Worm (Caenorhabditis elegans) whole organism, L3 larva: ENCODE results near the gene F45E1.2.

Experiments used
- ZK546.5 ChIP-seq: sonication (generic microtip); optimal IDR thresholded peaks from 2 replicates; lab custom pipeline; 2017; ENCODE audit warnings: missing biosample characterization, missing genetic modification characterization
- ama-1 ChIP-seq: fragments of 150-350 bp; optimal IDR thresholded peaks from 2 replicates; lab custom pipeline; 2018
- ceh-16 ChIP-seq: sonication (generic microtip); optimal IDR thresholded peaks from 2 replicates; lab custom pipeline; 2017; ENCODE audit warnings: missing biosample characterization, missing genetic modification characterization
- ceh-28 ChIP-seq: fragments of 150-350 bp; optimal IDR thresholded peaks from 2 replicates; lab custom pipeline; 2014; ENCODE audit warnings: missing biosample characterization, missing genetic modification reagents, missing genetic modification characterization
- ceh-9 ChIP-seq: sonication (generic microtip); optimal IDR thresholded peaks from 2 replicates; lab custom pipeline; 2018; ENCODE audit warnings: missing biosample characterization, missing genetic modification characterization
- egl-27 ChIP-seq: sonication (generic microtip); optimal IDR thresholded peaks from 4 replicates; lab custom pipeline; 2017; ENCODE audit warnings: missing biosample characterization, missing genetic modification reagents, missing genetic modification characterization
- egl-5 ChIP-seq: fragments of 150-350 bp; optimal IDR thresholded peaks from 2 replicates; lab custom pipeline; 2017; ENCODE audit warnings: missing biosample characterization, missing genetic modification reagents, missing genetic modification characterization, inconsistent platforms
- elt-1 ChIP-seq: fragments of 150-350 bp; optimal IDR thresholded peaks from 2 replicates; lab custom pipeline; 2014; ENCODE audit warnings: missing biosample characterization, missing genetic modification characterization
- elt-2 ChIP-seq: sonication (generic microtip); optimal IDR thresholded peaks from 2 replicates; lab custom pipeline; 2016; ENCODE audit warnings: missing genetic modification reagents, mild to moderate bottlenecking, missing genetic modification characterization, missing compliant biosample characterization
- elt-3 ChIP-seq, 3 experiments: fragments of 150-350 bp in 1 of 3; sonication (generic microtip) in 2 of 3; optimal IDR thresholded peaks; 2 replicates in 2 of 3; 4 replicates in 1 of 3; lab custom pipeline; 2014 to 2017; ENCODE audit warnings: missing biosample characterization in 3 of 3, missing genetic modification characterization in 3 of 3
- eor-1 ChIP-seq, 2 experiments: fragments of 150-350 bp; optimal IDR thresholded peaks; 2 replicates each; lab custom pipeline; 2014 to 2018; ENCODE audit warnings: missing biosample characterization in 2 of 2, missing genetic modification characterization in 2 of 2
- fkh-2 ChIP-seq: fragments of 150-350 bp; optimal IDR thresholded peaks from 2 replicates; lab custom pipeline; 2014; ENCODE audit warnings: missing biosample characterization, missing genetic modification reagents, missing genetic modification characterization
- hmg-11 ChIP-seq: sonication (generic microtip); optimal IDR thresholded peaks from 2 replicates; lab custom pipeline; 2016; ENCODE audit warnings: missing genetic modification characterization, missing compliant biosample characterization
- jun-1 ChIP-seq: fragments of 150-350 bp; optimal IDR thresholded peaks from 2 replicates; lab custom pipeline; 2014; ENCODE audit warnings: missing biosample characterization, missing genetic modification reagents, missing genetic modification characterization
- lin-15B ChIP-seq: fragments of 150-350 bp; optimal IDR thresholded peaks from 2 replicates; lab custom pipeline; 2014; ENCODE audit warnings: missing biosample characterization, missing genetic modification characterization
- lin-39 ChIP-seq: fragments of 150-350 bp; optimal IDR thresholded peaks from 2 replicates; lab custom pipeline; 2018; ENCODE audit warnings: missing biosample characterization, missing genetic modification reagents, missing genetic modification characterization
- lsy-12 ChIP-seq: sonication (generic microtip); optimal IDR thresholded peaks from 2 replicates; lab custom pipeline; 2016; ENCODE audit warnings: mild to moderate bottlenecking, missing genetic modification characterization, missing compliant biosample characterization
- nfya-1 ChIP-seq: sonication (generic microtip); optimal IDR thresholded peaks from 2 replicates; lab custom pipeline; 2017; ENCODE audit warnings: missing genetic modification characterization, mild to moderate bottlenecking, missing compliant biosample characterization, antibody characterized with exemption, moderate library complexity; ENCODE audit not compliant: insufficient read depth
- nhr-11 ChIP-seq: fragments of 150-350 bp; optimal IDR thresholded peaks from 2 replicates; lab custom pipeline; 2014; ENCODE audit warnings: missing biosample characterization, missing genetic modification characterization
- nhr-12 ChIP-seq: fragments of 150-350 bp; optimal IDR thresholded peaks from 2 replicates; lab custom pipeline; 2014; ENCODE audit warnings: missing biosample characterization, missing genetic modification characterization
- nhr-23 ChIP-seq: fragments of 150-350 bp; optimal IDR thresholded peaks from 2 replicates; lab custom pipeline; 2014; ENCODE audit warnings: missing biosample characterization, missing genetic modification reagents, missing genetic modification characterization
- nhr-237 ChIP-seq: fragments of 150-350 bp; optimal IDR thresholded peaks from 2 replicates; lab custom pipeline; 2014; ENCODE audit warnings: missing biosample characterization, missing genetic modification characterization
- nhr-25 ChIP-seq: sonication (generic microtip); optimal IDR thresholded peaks from 2 replicates; lab custom pipeline; 2017; ENCODE audit warnings: missing biosample characterization, missing genetic modification characterization
- nhr-43 ChIP-seq: sonication (generic microtip); optimal IDR thresholded peaks from 2 replicates; lab custom pipeline; 2016; ENCODE audit warnings: mild to moderate bottlenecking, missing genetic modification characterization, missing compliant biosample characterization; ENCODE audit not compliant: poor library complexity, severe bottlenecking
- nhr-67 ChIP-seq: fragments of 150-350 bp; optimal IDR thresholded peaks from 2 replicates; lab custom pipeline; 2014; ENCODE audit warnings: missing biosample characterization, missing genetic modification characterization
- nhr-76 ChIP-seq: fragments of 150-350 bp; sonication (generic microtip); optimal IDR thresholded peaks from 5 replicates; lab custom pipeline; 2014; ENCODE audit warnings: missing biosample characterization, missing genetic modification characterization
- nhr-77 ChIP-seq: fragments of 150-350 bp; optimal IDR thresholded peaks from 2 replicates; lab custom pipeline; 2014; ENCODE audit warnings: missing biosample characterization, missing genetic modification characterization
- pha-4 ChIP-seq: fragments of 150-350 bp; optimal IDR thresholded peaks from 2 replicates; lab custom pipeline; 2014; ENCODE audit warnings: missing biosample characterization, missing genetic modification reagents, missing genetic modification characterization
- sea-2 ChIP-seq: fragments of 150-350 bp; sonication (generic microtip); optimal IDR thresholded peaks from 4 replicates; lab custom pipeline; 2014; ENCODE audit warnings: missing biosample characterization, missing genetic modification reagents, missing genetic modification characterization
- skn-1 ChIP-seq: fragments of 150-350 bp; optimal IDR thresholded peaks from 2 replicates; lab custom pipeline; 2014; ENCODE audit warnings: missing biosample characterization, missing genetic modification characterization
- snpc-4 ChIP-seq: fragments of 150-350 bp; optimal IDR thresholded peaks from 2 replicates; lab custom pipeline; 2014; ENCODE audit warnings: missing biosample characterization, missing genetic modification characterization
- tbx-2 ChIP-seq: sonication (generic microtip); optimal IDR thresholded peaks from 2 replicates; lab custom pipeline; 2016; ENCODE audit warnings: mild to moderate bottlenecking, missing genetic modification characterization, missing compliant biosample characterization
- unc-62 ChIP-seq: fragments of 150-350 bp; sonication (generic microtip); optimal IDR thresholded peaks from 4 replicates; lab custom pipeline; 2014; ENCODE audit warnings: missing biosample characterization, missing genetic modification reagents, missing genetic modification characterization
- zag-1 ChIP-seq: fragments of 150-350 bp; optimal IDR thresholded peaks from 2 replicates; lab custom pipeline; 2014; ENCODE audit warnings: missing biosample characterization, missing genetic modification characterization

F45E1.2 gene

DNA sequence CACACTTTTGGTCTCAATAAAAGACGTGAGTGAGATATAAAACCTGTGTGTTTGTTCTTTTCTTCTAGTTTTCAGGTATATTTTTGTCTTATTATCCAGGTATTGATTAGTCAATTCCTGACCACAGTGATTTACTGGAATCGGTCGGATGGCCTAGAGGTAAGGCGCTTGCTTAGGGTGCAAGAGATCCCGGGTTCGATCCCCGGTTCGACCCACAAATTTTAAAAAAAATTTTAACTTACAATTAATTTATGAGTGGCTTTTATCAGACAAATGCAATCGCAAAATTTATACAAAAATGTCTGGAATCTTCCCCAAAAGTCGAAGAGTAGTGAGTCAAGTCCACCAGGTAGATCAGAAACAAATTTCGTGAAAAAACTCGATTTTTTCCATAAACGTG is 33.8 kb downstream of the F45E1.2 start:
- TF ChIP-seq nhr-25 (tag; lab: Kevin White, UChicago), result no peak
- no peak for TF ChIP-seq nhr-237 (tag; lab: Kevin White, UChicago)
- no peak for TF ChIP-seq ceh-9 (tag; lab: Kevin White, UChicago)
- TF ChIP-seq sea-2 (GFP tag; lab: Kevin White, UChicago), result no peak
- TF ChIP-seq hmg-11 (tag; lab: Kevin White, UChicago), result no peak
- no peak for TF ChIP-seq elt-3 (tag; optimal IDR thresholded peaks at IDR 0.05; lab: Kevin White, UChicago)
- no peak for TF ChIP-seq snpc-4
- TF ChIP-seq tbx-2 (tag; lab: Kevin White, UChicago), result no peak
- no peak for TF ChIP-seq nhr-12 (tag; lab: Kevin White, UChicago)
- no peak for TF ChIP-seq nfya-1 (tag; lab: Kevin White, UChicago)
- no peak for TF ChIP-seq nhr-23 (tag; lab: Kevin White, UChicago)
- no peak for TF ChIP-seq skn-1 (tag; lab: Kevin White, UChicago)
- no peak for TF ChIP-seq elt-2 (tag; lab: Kevin White, UChicago)
- no peak for TF ChIP-seq nhr-77 (tag; lab: Kevin White, UChicago)
- no peak for TF ChIP-seq nhr-11 (tag; lab: Kevin White, UChicago)
- TF ChIP-seq eor-1 (tag; optimal IDR thresholded peaks at IDR 0.05; lab: Kevin White, UChicago), result no peak

DNA sequence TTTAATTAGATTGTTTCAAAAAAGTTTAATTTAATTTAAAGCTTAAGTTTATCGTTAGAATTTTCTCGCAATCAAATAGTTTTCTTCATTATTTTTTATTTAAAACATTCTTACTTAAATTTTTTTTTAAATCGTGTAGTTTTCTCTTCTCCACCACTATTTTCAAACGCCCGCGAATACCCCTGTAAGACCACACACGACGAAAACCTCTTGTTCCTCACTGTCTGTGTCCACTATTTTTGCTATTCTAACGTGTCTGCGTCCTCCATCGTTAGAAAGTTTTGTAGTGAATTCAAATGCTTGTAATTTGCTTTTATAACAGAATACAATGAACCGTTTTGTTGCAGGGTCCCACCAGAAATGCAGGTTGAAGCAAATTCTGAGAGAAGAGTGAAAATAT is 37.4 kb downstream of the F45E1.2 start, which contains the start of gene xol-1:
Gene xol-1, plus strand, starts transcription at position 347 of the 400 bp plus-strand sequence.
- no peak for TF ChIP-seq nhr-67
- TF ChIP-seq pha-4 (tag; lab: Kevin White, UChicago), result no peak
- TF ChIP-seq fkh-2, result no peak
- no peak for TF ChIP-seq nhr-237 (tag; lab: Kevin White, UChicago)
- no peak for TF ChIP-seq jun-1 (tag; lab: Kevin White, UChicago)
- TF ChIP-seq ama-1 (lab: Kevin White, UChicago), result no peak
- TF ChIP-seq egl-27 (tag; lab: Kevin White, UChicago), result no peak
- TF ChIP-seq nfya-1 (tag; lab: Kevin White, UChicago), result no peak
- no peak for TF ChIP-seq unc-62
- no peak for TF ChIP-seq ceh-16 (tag; lab: Kevin White, UChicago)
- no peak for TF ChIP-seq elt-2 (tag; lab: Kevin White, UChicago)
- TF ChIP-seq nhr-43 (tag; lab: Kevin White, UChicago), result no peak
- no peak for TF ChIP-seq ZK546.5

DNA sequence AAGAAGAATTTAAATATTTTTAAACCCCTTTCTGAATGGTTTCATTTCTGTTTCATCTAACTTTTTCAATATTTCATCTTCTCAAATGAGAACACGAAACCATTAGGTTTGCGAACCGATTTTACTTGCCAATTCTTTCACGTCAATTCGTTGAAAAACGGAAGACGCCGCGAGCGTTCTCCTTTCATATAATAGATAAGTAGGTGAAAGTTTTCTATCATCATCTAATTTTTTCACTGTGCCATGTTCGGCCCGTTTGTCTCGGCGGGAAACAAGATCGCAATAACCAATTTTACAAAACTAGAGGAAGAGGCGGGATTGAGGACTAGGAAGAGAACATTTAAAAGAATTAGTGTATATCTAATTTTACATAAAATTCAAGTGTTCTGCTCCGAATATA is 41.6 kb downstream of the F45E1.2 start, which contains the start of gene C18A11.4:
Gene C18A11.4, plus strand, starts transcription at position 367 of the 400 bp plus-strand sequence.
- TF ChIP-seq nfya-1 (tag; lab: Kevin White, UChicago), result no peak
- TF ChIP-seq nhr-23 (tag; lab: Kevin White, UChicago), result peak; percentile 10
- TF ChIP-seq, all 47 proteins: peak for 1

DNA sequence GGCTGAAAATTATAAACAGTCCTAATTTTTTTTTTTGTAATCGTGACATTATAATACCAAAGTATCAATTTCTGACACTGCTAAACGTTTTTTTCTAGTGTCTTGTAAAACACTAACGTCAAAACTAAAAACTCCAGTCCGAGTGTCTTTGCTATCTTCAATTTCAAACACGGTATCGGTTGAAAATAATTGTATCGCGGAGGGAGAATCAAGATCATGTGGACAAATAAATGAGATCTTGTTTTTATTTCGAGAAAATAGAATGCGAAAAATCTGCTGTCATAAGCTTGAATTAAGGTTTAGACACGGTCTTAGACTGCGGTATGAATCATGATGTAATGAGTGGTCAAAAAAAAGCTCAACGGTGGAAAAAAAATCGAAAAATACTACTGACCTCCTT is 45.1 kb downstream of the F45E1.2 start:
- peak; percentile 29 for TF ChIP-seq nhr-43 (tag; lab: Kevin White, UChicago)
- no peak for TF ChIP-seq lin-15B (tag; lab: Kevin White, UChicago)
- TF ChIP-seq ceh-28 (tag; lab: Kevin White, UChicago), result peak; percentile 81
- peak; percentile 40 for TF ChIP-seq nhr-25 (tag; lab: Kevin White, UChicago)

DNA sequence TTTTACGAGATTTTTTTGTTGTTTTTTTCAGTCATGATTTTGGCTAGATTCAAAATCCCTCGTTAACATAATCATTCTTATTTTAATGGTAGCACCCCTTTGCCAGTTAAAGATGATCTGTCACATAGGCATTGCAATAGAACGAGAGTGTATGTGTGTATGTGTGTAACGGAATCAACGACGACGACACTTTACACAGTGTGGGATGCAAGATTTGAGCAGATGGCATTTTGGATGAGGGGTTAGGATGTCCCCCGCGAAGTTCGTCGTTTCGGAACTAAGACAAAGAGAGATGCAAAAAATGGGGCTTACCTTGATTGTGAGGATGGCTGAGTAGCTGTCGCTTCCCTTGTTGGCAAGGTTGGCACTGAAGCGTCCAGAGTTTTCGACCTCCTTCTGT is 48.5 kb downstream of the F45E1.2 start:
- no peak for TF ChIP-seq elt-3 (tag; optimal IDR thresholded peaks at IDR 0.05; lab: Kevin White, UChicago)

DNA sequence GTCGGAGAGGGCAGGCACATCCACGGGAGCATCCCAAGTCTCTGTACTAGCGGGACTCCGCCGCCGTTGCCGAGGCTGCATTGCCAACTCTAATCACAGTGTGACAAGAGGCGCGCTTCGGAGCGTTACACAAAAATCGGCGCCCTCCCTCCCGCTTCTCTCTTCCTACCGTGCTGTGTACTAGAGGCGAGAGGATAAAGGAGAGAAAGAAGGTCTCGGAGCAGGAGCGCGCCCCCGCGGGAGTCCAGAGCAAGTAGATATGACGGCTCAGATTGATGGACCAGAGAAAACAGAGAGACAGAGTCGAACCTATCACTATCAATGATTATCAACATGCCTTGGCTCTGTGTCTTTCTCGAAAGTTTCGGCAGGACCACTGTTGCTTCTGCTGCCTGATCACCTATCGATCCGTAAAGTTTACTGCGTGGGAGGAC is 49.5 kb downstream of the F45E1.2 start:
- no peak for TF ChIP-seq egl-5 (tag; lab: Kevin White, UChicago)
- no peak for TF ChIP-seq lin-39 (tag; lab: Kevin White, UChicago)
- TF ChIP-seq ceh-28 (tag; lab: Kevin White, UChicago), result peak; percentile 49
- TF ChIP-seq ZK546.5, result no peak
- no peak for TF ChIP-seq nhr-23 (tag; lab: Kevin White, UChicago)
- no peak for TF ChIP-seq lin-15B (tag; lab: Kevin White, UChicago)
- no peak for TF ChIP-seq nhr-76
- TF ChIP-seq nfya-1 (tag; lab: Kevin White, UChicago), result peak; percentile 19
- no peak for TF ChIP-seq lsy-12 (tag; lab: Kevin White, UChicago)
- no peak for TF ChIP-seq zag-1 (tag; lab: Kevin White, UChicago)
- no peak for TF ChIP-seq elt-2 (tag; lab: Kevin White, UChicago)
- no peak for TF ChIP-seq elt-1 (tag; lab: Kevin White, UChicago)
- TF ChIP-seq, all 47 proteins: peak for 2
